Worm (Caenorhabditis elegans): ENCODE results near the gene mbk-1.

mbk-1 gene

ce11 chrX:14841030-14841429, 16.7 kb upstream of the mbk-1 start (continued):
- TF ChIP-seq hpl-2 (GFP tag; optimal IDR thresholded peaks at IDR 0.05) (no peak), grh-1 (GFP tag; IDR thresholded peaks at IDR 0.05) (no peak), Y116A8C.19 (tag; optimal IDR thresholded peaks at IDR 0.05; ENCODE audit: borderline replicate concordance) (no peak), egl-13 (tag; optimal IDR thresholded peaks at IDR 0.05) (peak; percentile 81)

ce11 chrX:14838339-14838738, 14.0 kb upstream of the mbk-1 start:
- TF ChIP-seq fkh-8 (tag; optimal IDR thresholded peaks at IDR 0.05) (peak; percentile 45), ceh-82 (tag; optimal IDR thresholded peaks at IDR 0.05) (no peak), nhr-71 (tag; optimal IDR thresholded peaks at IDR 0.05) (peak; percentile 43), swsn-7 (tag; optimal IDR thresholded peaks at IDR 0.05) (peak; percentile 1), nhr-11 (tag; optimal IDR thresholded peaks at IDR 0.05) (no peak), ztf-4 (tag; optimal IDR thresholded peaks at IDR 0.05) (no peak), lin-14 (GFP tag; optimal IDR thresholded peaks at IDR 0.05) (peak; percentile 39), unc-86 (tag; optimal IDR thresholded peaks at IDR 0.05) (peak; percentile 73), nhr-47 (tag; optimal IDR thresholded peaks at IDR 0.05) (peak; percentile 42)

DNA sequence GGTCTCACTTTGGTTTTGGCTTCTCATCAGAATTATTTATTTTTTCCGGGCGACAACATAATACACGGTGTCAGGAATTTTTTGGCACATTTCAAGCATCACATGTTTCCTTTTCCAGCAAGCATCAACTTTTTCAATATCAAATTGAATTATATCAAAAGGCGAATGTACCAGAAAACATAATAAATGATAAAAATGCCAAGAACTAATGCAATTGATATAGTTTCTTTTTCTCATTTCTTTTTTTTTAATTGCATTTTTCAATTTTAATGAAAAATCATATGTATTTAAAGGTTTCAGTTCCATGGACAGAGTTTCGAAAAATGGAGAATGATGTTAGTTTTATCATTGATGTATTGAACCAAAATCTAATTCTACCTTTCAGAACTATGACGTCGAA, 7.2 kb upstream of the mbk-1 start, which contains the start of gene dpf-2:
Gene dpf-2 (plus strand): TSS at position 301 of the 400 bp plus-strand sequence.
- peak; percentile 13 for TF ChIP-seq egl-13 (tag; optimal IDR thresholded peaks at IDR 0.05)
- no peak for TF ChIP-seq lin-39 (tag; optimal IDR thresholded peaks at IDR 0.05)

ce11 chrX:14828766-14829165, 4.4 kb upstream of the mbk-1 start:
- no peak for TF ChIP-seq lin-35 (GFP tag; optimal IDR thresholded peaks at IDR 0.05)
- TF ChIP-seq hpl-2 (GFP tag; optimal IDR thresholded peaks at IDR 0.05) = no peak
- no peak for TF ChIP-seq zag-1 (tag; optimal IDR thresholded peaks at IDR 0.05)
- no peak for TF ChIP-seq lin-39 (tag; optimal IDR thresholded peaks at IDR 0.05)
- no peak for TF ChIP-seq grh-1 (GFP tag; IDR thresholded peaks at IDR 0.05)
- TF ChIP-seq ets-5 (GFP tag; IDR thresholded peaks at IDR 0.05) = no peak
- TF ChIP-seq ztf-4 (tag; optimal IDR thresholded peaks at IDR 0.05) = no peak

DNA sequence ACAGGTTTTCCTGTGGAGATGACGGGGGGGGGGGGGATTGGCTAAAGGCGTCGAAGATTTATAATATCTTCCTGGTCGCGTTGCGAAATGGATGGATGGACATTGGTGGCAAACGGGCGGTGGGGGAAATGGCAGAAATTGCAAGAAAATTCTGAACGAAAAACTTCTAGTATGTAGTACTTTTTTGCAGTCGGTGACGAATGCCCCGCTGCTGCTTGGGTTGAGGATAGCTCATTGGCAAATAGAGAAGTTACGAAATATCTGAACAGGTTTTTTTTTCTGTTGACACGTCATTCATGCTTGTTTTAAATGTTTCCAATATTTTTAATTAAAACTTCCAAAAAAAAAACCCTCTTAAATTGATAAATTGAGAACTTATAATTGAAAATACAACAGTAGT, 4.8 kb downstream of the mbk-1 start:
- TF ChIP-seq grh-1 (GFP tag; IDR thresholded peaks at IDR 0.05) (peak; percentile 67), blmp-1 (tag; optimal IDR thresholded peaks at IDR 0.05) (peak; percentile 31), ztf-4 (tag; optimal IDR thresholded peaks at IDR 0.05) (peak; percentile 25), jun-1 (tag; optimal IDR thresholded peaks at IDR 0.05) (no peak), sptf-1 (tag; optimal IDR thresholded peaks at IDR 0.05) (no peak), vab-15 (tag; optimal IDR thresholded peaks at IDR 0.05) (no peak), zip-4 (GFP tag; optimal IDR thresholded peaks at IDR 0.05) (peak; percentile 30)

DNA sequence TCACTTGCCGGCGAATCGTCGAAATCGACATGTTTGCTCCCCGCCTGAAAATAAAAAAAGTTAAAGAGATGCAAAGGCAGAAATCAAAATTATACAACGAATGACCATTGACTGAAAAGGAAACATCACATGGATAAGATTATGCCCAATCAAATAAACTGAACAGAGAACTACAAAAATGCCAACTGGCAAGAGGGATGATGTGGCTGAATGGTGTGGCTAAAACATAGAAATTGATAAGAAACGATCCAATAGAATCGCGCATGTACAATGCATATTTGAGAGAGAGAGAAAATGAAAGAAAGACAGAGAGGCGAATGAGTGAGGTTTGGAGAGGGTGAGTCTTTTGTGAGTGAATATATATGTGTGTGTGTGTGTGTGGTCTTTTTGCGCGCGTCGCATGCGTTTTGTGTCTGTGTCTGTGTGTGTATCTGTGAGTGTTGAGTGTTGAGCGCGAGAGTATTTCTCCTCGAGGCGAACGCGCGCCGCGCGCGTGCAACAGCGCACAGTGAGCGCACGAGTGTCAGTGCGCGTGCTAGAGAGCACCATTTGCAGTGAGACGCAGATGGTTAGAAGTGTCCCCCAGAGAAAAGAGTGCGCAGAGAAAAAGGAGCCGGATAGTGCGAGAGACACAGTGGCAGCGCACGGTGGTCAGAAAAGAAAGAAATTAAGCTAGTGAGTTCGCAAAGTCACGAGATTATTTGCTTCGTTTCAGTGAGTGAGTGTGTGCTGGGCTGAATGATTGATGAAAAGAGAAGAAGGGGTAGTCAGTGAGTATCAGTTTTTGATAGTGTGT, 5.7 kb downstream of the mbk-1 start, which contains the start of gene epn-1:
Gene epn-1 (minus strand): TSS at position 51 of the 796 bp plus-strand sequence.
- no peak for TF ChIP-seq ces-1 (GFP tag; optimal IDR thresholded peaks at IDR 0.05)
- peak; percentile 26 for TF ChIP-seq F16B12.6 (tag; optimal IDR thresholded peaks at IDR 0.05)
- peak; percentile 72 to 88 for TF ChIP-seq lin-35 (GFP tag; optimal IDR thresholded peaks at IDR 0.05)
- TF ChIP-seq unc-130 (tag; optimal IDR thresholded peaks at IDR 0.05) = peak; percentile 82
- TF ChIP-seq lin-13 (GFP tag; optimal IDR thresholded peaks at IDR 0.05) = peak; percentile 93
- peak; percentile 94 for TF ChIP-seq ceh-8 (GFP tag; optimal IDR thresholded peaks at IDR 0.05)
- TF ChIP-seq elt-3 (tag; optimal IDR thresholded peaks at IDR 0.05) = peak in 4 of 6 experiments; percentile 17 to 82 (median 54)
- TF ChIP-seq Y116A8C.19 (tag; optimal IDR thresholded peaks at IDR 0.05; ENCODE audit: borderline replicate concordance) = peak; percentile 27
- peak; percentile 96 for TF ChIP-seq sox-4 (tag; optimal IDR thresholded peaks at IDR 0.05)
- no peak for TF ChIP-seq hlh-4 (tag; optimal IDR thresholded peaks at IDR 0.05)
- TF ChIP-seq grh-1 (GFP tag; IDR thresholded peaks at IDR 0.05) = peak; percentile 94
- TF ChIP-seq nhr-28 (tag; optimal IDR thresholded peaks at IDR 0.05) = peak; percentile 32
- peak; percentile 27 for TF ChIP-seq ceh-90 (tag; optimal IDR thresholded peaks at IDR 0.05)
- TF ChIP-seq elt-2 (tag; optimal IDR thresholded peaks at IDR 0.05) = peak; percentile 95
- no peak for TF ChIP-seq ama-1 (optimal IDR thresholded peaks at IDR 0.05)
- no peak for TF ChIP-seq unc-30 (tag; optimal IDR thresholded peaks at IDR 0.05)
- TF ChIP-seq blmp-1 (tag; optimal IDR thresholded peaks at IDR 0.05) = peak; percentile 52
- peak; percentile 74 for TF ChIP-seq snpc-4 (tag; optimal IDR thresholded peaks at IDR 0.05)
- TF ChIP-seq xbp-1 (tag; optimal IDR thresholded peaks at IDR 0.05) = peak; percentile 94
- peak; percentile 83 for TF ChIP-seq lir-3 (tag; optimal IDR thresholded peaks at IDR 0.05; ENCODE audit: poor library complexity)
- TF ChIP-seq efl-1 (optimal IDR thresholded peaks at IDR 0.05) = peak; percentile 82 to 91
- peak; percentile 45 to 96 for TF ChIP-seq efl-1 (GFP tag; optimal IDR thresholded peaks at IDR 0.05 in 1 of 2)
- TF ChIP-seq egl-27 (tag; optimal IDR thresholded peaks at IDR 0.05) = peak; percentile 85 to 97
